Worm (Caenorhabditis elegans) whole organism, young adult: ENCODE data around the gene T01D1.5.
A peak's percentile ranks its signal among the peaks of the same experiment; 100 is the strongest.

Experiments
- B0019.2 ChIP-seq: fragments of 200-800 bp; sonication (Bioruptor generic); conservative IDR thresholded peaks from 2 replicates; pipeline ENCODE4 v1.3.6; 2022; ENCODE audit warnings: missing genetic modification reagents, missing genetic modification characterization, missing compliant biosample characterization
- B0261.1 ChIP-seq: sonication (generic microtip); optimal IDR thresholded peaks from 2 replicates; lab custom pipeline; 2016; ENCODE audit warnings: mild to moderate bottlenecking, missing genetic modification characterization, moderate library complexity, missing compliant biosample characterization
- B0336.3 ChIP-seq: fragments of 200-800 bp; sonication (Bioruptor generic); IDR thresholded peaks from 2 replicates; pipeline ENCODE4 v1.3.6; 2022; ENCODE audit warnings: missing genetic modification characterization, missing compliant biosample characterization
- C06A6.2 ChIP-seq: fragments of 200-800 bp; sonication (Bioruptor generic); conservative IDR thresholded peaks from 2 replicates; pipeline ENCODE4 v1.3.6; 2022; ENCODE audit warnings: missing genetic modification characterization, missing compliant biosample characterization
- D2030.7 ChIP-seq: fragments of 200-800 bp; sonication (Bioruptor generic); IDR thresholded peaks from 2 replicates; pipeline ENCODE4 v1.3.6; 2022; ENCODE audit warnings: missing genetic modification reagents, missing genetic modification characterization, missing compliant biosample characterization
- F10E7.11 ChIP-seq: sonication (generic microtip); optimal IDR thresholded peaks from 2 replicates; lab custom pipeline; 2017; ENCODE audit warnings: mild to moderate bottlenecking, missing genetic modification characterization, moderate library complexity, missing compliant biosample characterization
- F33H1.4 ChIP-seq: fragments of 200-800 bp; sonication (Bioruptor generic); IDR thresholded peaks from 2 replicates; pipeline ENCODE4 v1.3.6; 2022; ENCODE audit warnings: missing genetic modification reagents, missing genetic modification characterization, missing compliant biosample characterization
- F37B4.10 ChIP-seq: fragments of 200-800 bp; sonication (Bioruptor generic); IDR thresholded peaks from 2 replicates; pipeline ENCODE4 v1.3.6; 2022; ENCODE audit warnings: missing genetic modification characterization, missing compliant biosample characterization
- F55B11.4 ChIP-seq: sonication (generic microtip); optimal IDR thresholded peaks from 2 replicates; lab custom pipeline; 2016; ENCODE audit warnings: missing compliant biosample characterization, missing genetic modification characterization, borderline replicate concordance; ENCODE audit not compliant: insufficient read depth
- F57A8.1 ChIP-seq: fragments of 200-800 bp; sonication (Bioruptor generic); optimal IDR thresholded peaks from 2 replicates; lab custom pipeline; 2018; ENCODE audit warnings: mild to moderate bottlenecking, missing genetic modification characterization, moderate library complexity, missing compliant biosample characterization
- F57C9.4 ChIP-seq: sonication (generic microtip); optimal IDR thresholded peaks from 2 replicates; lab custom pipeline; 2017; ENCODE audit warnings: mild to moderate bottlenecking, missing genetic modification characterization, missing compliant biosample characterization
- K11D2.4 ChIP-seq: fragments of 200-800 bp; sonication (Bioruptor generic); IDR thresholded peaks from 2 replicates; pipeline ENCODE4 v1.3.6; 2022; ENCODE audit warnings: missing genetic modification reagents, missing genetic modification characterization, missing compliant biosample characterization
- Y53F4B.3 ChIP-seq: fragments of 200-800 bp; sonication (Bioruptor generic); IDR thresholded peaks from 2 replicates; pipeline ENCODE4 v1.3.6; 2022; ENCODE audit warnings: missing genetic modification reagents, missing genetic modification characterization, missing compliant biosample characterization
- Y53G8AR.9 ChIP-seq: fragments of 200-800 bp; sonication (Bioruptor generic); conservative IDR thresholded peaks from 2 replicates; pipeline ENCODE4 v1.3.6; 2022; ENCODE audit warnings: missing genetic modification reagents, missing genetic modification characterization, missing compliant biosample characterization
- Y67H2A.10 ChIP-seq: fragments of 200-800 bp; sonication (Bioruptor generic); conservative IDR thresholded peaks from 2 replicates; pipeline ENCODE4 v1.3.6; 2022; ENCODE audit warnings: missing genetic modification reagents, missing genetic modification characterization, missing compliant biosample characterization
- akir-1 ChIP-seq: fragments of 200-800 bp; sonication (Bioruptor generic); optimal IDR thresholded peaks from 2 replicates; lab custom pipeline; 2018; ENCODE audit warnings: mild to moderate bottlenecking, missing genetic modification characterization, moderate library complexity, missing compliant biosample characterization
- aptf-2 ChIP-seq: fragments of 200-800 bp; sonication (Bioruptor generic); conservative IDR thresholded peaks from 2 replicates; pipeline ENCODE4 v1.3.6; 2022; ENCODE audit warnings: missing genetic modification reagents, missing genetic modification characterization, missing compliant biosample characterization
- aptf-3 ChIP-seq: fragments of 200-800 bp; sonication (Bioruptor generic); IDR thresholded peaks from 2 replicates; pipeline ENCODE4 v1.3.6; 2022; ENCODE audit warnings: missing genetic modification characterization, missing compliant biosample characterization
- attf-3 ChIP-seq: fragments of 200-800 bp; sonication (Bioruptor generic); conservative IDR thresholded peaks from 2 replicates; pipeline ENCODE4 v1.3.6; 2022; ENCODE audit warnings: missing genetic modification reagents, missing genetic modification characterization, missing compliant biosample characterization
- attf-5 ChIP-seq: fragments of 200-800 bp; sonication (Bioruptor generic); optimal IDR thresholded peaks from 2 replicates; lab custom pipeline; 2018; ENCODE audit warnings: mild to moderate bottlenecking, missing genetic modification characterization, missing compliant biosample characterization
- bed-2 ChIP-seq: fragments of 200-800 bp; sonication (Bioruptor generic); IDR thresholded peaks from 2 replicates; pipeline ENCODE4 v1.3.6; 2022; ENCODE audit warnings: missing genetic modification reagents, missing genetic modification characterization, missing compliant biosample characterization
- ccch-3 ChIP-seq: fragments of 200-800 bp; sonication (Bioruptor generic); optimal IDR thresholded peaks from 2 replicates; lab custom pipeline; 2018; ENCODE audit warnings: mild to moderate bottlenecking, missing genetic modification characterization, missing compliant biosample characterization
- cebp-2 ChIP-seq: fragments of 200-800 bp; sonication (Bioruptor generic); IDR thresholded peaks from 2 replicates; pipeline ENCODE4 v1.3.6; 2022; ENCODE audit warnings: missing genetic modification characterization, missing compliant biosample characterization
- ceh-100 ChIP-seq: fragments of 200-800 bp; sonication (Bioruptor generic); IDR thresholded peaks from 2 replicates; pipeline ENCODE4 v1.3.6; 2022; ENCODE audit warnings: missing genetic modification reagents, missing genetic modification characterization, missing compliant biosample characterization
- ceh-27 ChIP-seq: fragments of 200-800 bp; sonication (Bioruptor generic); optimal IDR thresholded peaks from 2 replicates; lab custom pipeline; 2018; ENCODE audit warnings: mild to moderate bottlenecking, missing genetic modification characterization, moderate library complexity, missing compliant biosample characterization
- ceh-79 ChIP-seq: sonication (generic microtip); optimal IDR thresholded peaks from 2 replicates; lab custom pipeline; 2017; ENCODE audit warnings: mild to moderate bottlenecking, missing genetic modification characterization, missing compliant biosample characterization
- dpff-1 ChIP-seq: sonication (generic microtip); optimal IDR thresholded peaks from 2 replicates; lab custom pipeline; 2017; ENCODE audit warnings: mild to moderate bottlenecking, missing genetic modification characterization, missing compliant biosample characterization
- egl-18 ChIP-seq: fragments of 200-800 bp; sonication (Bioruptor generic); IDR thresholded peaks from 2 replicates; pipeline ENCODE4 v1.3.6; 2022; ENCODE audit warnings: missing genetic modification reagents, missing genetic modification characterization, missing compliant biosample characterization
- egl-44 ChIP-seq: fragments of 200-800 bp; sonication (Bioruptor generic); IDR thresholded peaks from 2 replicates; pipeline ENCODE4 v1.3.6; 2022; ENCODE audit warnings: missing genetic modification reagents, missing genetic modification characterization, missing compliant biosample characterization
- ekl-4 ChIP-seq: fragments of 200-800 bp; sonication (Bioruptor generic); IDR thresholded peaks from 2 replicates; pipeline ENCODE4 v1.3.6; 2022; ENCODE audit warnings: missing genetic modification reagents, missing genetic modification characterization, missing compliant biosample characterization
- him-1 ChIP-seq: sonication (generic microtip); optimal IDR thresholded peaks from 2 replicates; lab custom pipeline; 2016; ENCODE audit warnings: missing genotype, missing genetic modification reagents, missing genetic modification characterization, missing compliant biosample characterization
- hmg-1.2 ChIP-seq: fragments of 200-800 bp; sonication (Bioruptor generic); IDR thresholded peaks from 2 replicates; pipeline ENCODE4 v1.3.6; 2022; ENCODE audit warnings: missing genetic modification reagents, missing genetic modification characterization, missing compliant biosample characterization
- hmg-20 ChIP-seq: fragments of 200-800 bp; sonication (Bioruptor generic); IDR thresholded peaks from 2 replicates; pipeline ENCODE4 v1.3.6; 2022; ENCODE audit warnings: missing genetic modification reagents, missing genetic modification characterization, missing compliant biosample characterization
- hsf-1 ChIP-seq: fragments of 200-800 bp; sonication (Bioruptor generic); IDR thresholded peaks from 2 replicates; pipeline ENCODE4 v1.3.6; 2022; ENCODE audit warnings: missing genetic modification reagents, missing genetic modification characterization, missing compliant biosample characterization
- let-607 ChIP-seq, 2 experiments: fragments of 200-800 bp in 1 of 2; sonication (Bioruptor generic) in 1 of 2; sonication (generic microtip) in 1 of 2; optimal IDR thresholded peaks; 2 replicates each; lab custom pipeline; 2016 to 2018; ENCODE audit warnings: mild to moderate bottlenecking in 2 of 2, missing compliant biosample characterization in 2 of 2, missing genetic modification characterization in 2 of 2, moderate library complexity in 2 of 2, missing genotype in 1 of 2
- lin-26 ChIP-seq: fragments of 200-800 bp; sonication (Bioruptor generic); IDR thresholded peaks from 2 replicates; pipeline ENCODE4 v1.3.6; 2022; ENCODE audit warnings: missing genetic modification reagents, missing genetic modification characterization, missing compliant biosample characterization
- lir-1 ChIP-seq: fragments of 200-800 bp; sonication (Bioruptor generic); conservative IDR thresholded peaks from 2 replicates; pipeline ENCODE4 v1.3.6; 2022; ENCODE audit warnings: missing genetic modification reagents, missing genetic modification characterization, missing compliant biosample characterization
- madf-3 ChIP-seq: fragments of 200-800 bp; sonication (Bioruptor generic); IDR thresholded peaks from 2 replicates; pipeline ENCODE4 v1.3.6; 2022; ENCODE audit warnings: missing genetic modification reagents, missing genetic modification characterization, missing compliant biosample characterization
- madf-8 ChIP-seq: fragments of 200-800 bp; sonication (Bioruptor generic); conservative IDR thresholded peaks from 2 replicates; pipeline ENCODE4 v1.3.6; 2022; ENCODE audit warnings: missing genetic modification reagents, missing genetic modification characterization, missing compliant biosample characterization
- nfyb-1 ChIP-seq: fragments of 200-800 bp; sonication (Bioruptor generic); IDR thresholded peaks from 2 replicates; pipeline ENCODE4 v1.3.6; 2022; ENCODE audit warnings: missing genetic modification reagents, missing genetic modification characterization, missing compliant biosample characterization
- nhr-90 ChIP-seq: sonication (generic microtip); optimal IDR thresholded peaks from 2 replicates; lab custom pipeline; 2016; ENCODE audit warnings: missing genotype, mild to moderate bottlenecking, missing genetic modification characterization, missing compliant biosample characterization
- pha-4 ChIP-seq: fragments of 150-350 bp; sonication (generic microtip); optimal IDR thresholded peaks from 2 replicates; lab custom pipeline; 2014; ENCODE audit warnings: missing biosample characterization, missing genetic modification reagents, missing genetic modification characterization
- rec-8 ChIP-seq, 2 experiments: sonication (generic microtip); optimal IDR thresholded peaks; 2 replicates each; lab custom pipeline; 2016; ENCODE audit warnings: mild to moderate bottlenecking in 2 of 2, missing genetic modification characterization in 2 of 2, missing genetic modification reagents in 2 of 2, missing genotype in 2 of 2, missing biosample characterization in 1 of 2, missing compliant biosample characterization in 1 of 2, moderate library complexity in 1 of 2
- sptf-2 ChIP-seq: fragments of 200-800 bp; sonication (Bioruptor generic); optimal IDR thresholded peaks from 2 replicates; lab custom pipeline; 2018; ENCODE audit warnings: mild to moderate bottlenecking, missing genetic modification characterization, missing compliant biosample characterization
- tbp1 ChIP-seq: fragments of 200-800 bp; sonication (Bioruptor generic); optimal IDR thresholded peaks from 2 replicates; lab custom pipeline; 2018; ENCODE audit warnings: mild to moderate bottlenecking, missing genetic modification characterization, missing compliant biosample characterization
- tlf-1 ChIP-seq: fragments of 200-800 bp; sonication (Bioruptor generic); optimal IDR thresholded peaks from 2 replicates; lab custom pipeline; 2018; ENCODE audit warnings: mild to moderate bottlenecking, missing genetic modification characterization, missing compliant biosample characterization
- zfh-2 ChIP-seq: fragments of 200-800 bp; sonication (Bioruptor generic); conservative IDR thresholded peaks from 2 replicates; pipeline ENCODE4 v1.3.6; 2022; ENCODE audit warnings: missing genetic modification reagents, missing genetic modification characterization, missing compliant biosample characterization
- ztf-22 ChIP-seq: fragments of 200-800 bp; sonication (Bioruptor generic); optimal IDR thresholded peaks from 2 replicates; lab custom pipeline; 2018; ENCODE audit warnings: mild to moderate bottlenecking, missing genetic modification characterization, moderate library complexity, missing compliant biosample characterization
- ztf-28 ChIP-seq: fragments of 200-800 bp; sonication (Bioruptor generic); IDR thresholded peaks from 2 replicates; pipeline ENCODE4 v1.3.6; 2022; ENCODE audit warnings: missing genetic modification reagents, missing genetic modification characterization, missing compliant biosample characterization

T01D1.5 gene

DNA sequence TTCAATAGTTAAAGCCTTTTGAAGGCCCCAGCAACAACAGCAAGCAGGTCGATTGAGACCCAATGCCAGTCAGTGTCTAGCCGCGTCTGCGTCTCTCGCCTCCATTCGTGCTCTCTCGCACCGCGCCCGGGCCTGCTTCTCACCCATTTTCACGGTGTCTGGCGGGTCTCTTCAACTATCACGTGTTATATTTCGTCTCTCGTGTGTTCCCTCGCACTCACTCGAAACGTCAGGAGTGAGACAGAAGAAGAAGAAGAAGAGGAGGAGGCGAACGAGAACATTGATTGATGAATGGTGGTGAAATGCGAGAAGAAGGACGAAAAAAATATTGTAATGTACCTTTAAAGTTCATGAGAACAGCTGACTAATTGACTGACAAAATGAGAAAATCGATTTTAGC lies 32.3 kb upstream of the T01D1.5 start (continued):
- TF ChIP-seq Y53G8AR.9 (GFP tag; lab: Robert Waterston, UW) = no peak
- TF ChIP-seq akir-1 (GFP tag; lab: Kevin White, UChicago) = no peak
- no peak for TF ChIP-seq cebp-2 (GFP tag; lab: Robert Waterston, UW)
- TF ChIP-seq F33H1.4 (GFP tag; lab: Robert Waterston, UW) = no peak
- no peak for TF ChIP-seq aptf-2
- no peak for TF ChIP-seq nhr-90 (tag; lab: Kevin White, UChicago)
- TF ChIP-seq sptf-2 = no peak
- TF ChIP-seq F57A8.1 = no peak
- TF ChIP-seq ekl-4 (GFP tag; lab: Robert Waterston, UW) = no peak
- no peak for TF ChIP-seq hmg-20 (GFP tag; lab: Robert Waterston, UW)
- no peak for TF ChIP-seq F10E7.11 (tag; lab: Kevin White, UChicago)
- no peak for TF ChIP-seq rec-8 (tag; optimal IDR thresholded peaks at IDR 0.05; lab: Kevin White, UChicago)
- TF ChIP-seq him-1 (tag; lab: Kevin White, UChicago) = no peak
- TF ChIP-seq Y53F4B.3 (GFP tag; lab: Robert Waterston, UW) = no peak
- no peak for TF ChIP-seq Y67H2A.10 (GFP tag; lab: Robert Waterston, UW)
- TF ChIP-seq zfh-2 = peak; percentile 96
- TF ChIP-seq egl-44 (GFP tag; lab: Robert Waterston, UW) = no peak
- no peak for TF ChIP-seq ztf-28 (GFP tag; lab: Robert Waterston, UW)
- TF ChIP-seq D2030.7 = no peak
- no peak for TF ChIP-seq dpff-1 (tag; lab: Kevin White, UChicago)
- no peak for TF ChIP-seq C06A6.2 (GFP tag; lab: Robert Waterston, UW)
- TF ChIP-seq B0336.3 (GFP tag; lab: Robert Waterston, UW) = peak; percentile 58; the same call in 1 of the 2 replicates
- TF ChIP-seq madf-3 (GFP tag; lab: Robert Waterston, UW) = 0 out of 2 replicates have a peak, but pooled peaks have one; percentile 36
- peak; percentile 36 for TF ChIP-seq tbp1
- TF ChIP-seq ccch-3 = no peak
- TF ChIP-seq ztf-22 (GFP tag; lab: Kevin White, UChicago) = no peak
- TF ChIP-seq let-607 (tag; optimal IDR thresholded peaks at IDR 0.05; lab: Kevin White, UChicago) = peak in 1 of 2 experiments; percentile 32
- peak; percentile 38 for TF ChIP-seq tlf-1 (GFP tag; lab: Kevin White, UChicago)
- no peak for TF ChIP-seq egl-18 (GFP tag; lab: Robert Waterston, UW)
- no peak for TF ChIP-seq attf-3 (GFP tag; lab: Robert Waterston, UW)
- TF ChIP-seq F57C9.4 (tag; lab: Kevin White, UChicago) = no peak
- TF ChIP-seq F55B11.4 (tag; lab: Kevin White, UChicago) = no peak
- TF ChIP-seq lin-26 (GFP tag; lab: Robert Waterston, UW) = peak; percentile 69; the same call in 1 of the 2 replicates
- TF ChIP-seq hmg-1.2 (GFP tag; lab: Robert Waterston, UW) = peak; percentile 79; the same call in 1 of the 2 replicates
- TF ChIP-seq attf-5 (GFP tag; lab: Kevin White, UChicago) = peak; percentile 86
- no peak for TF ChIP-seq ceh-79 (tag; lab: Kevin White, UChicago)
- TF ChIP-seq K11D2.4 (GFP tag; lab: Robert Waterston, UW) = no peak
- TF ChIP-seq nfyb-1 (GFP tag; lab: Robert Waterston, UW) = peak; percentile 65; the same call in 1 of the 2 replicates
- peak; percentile 69 for TF ChIP-seq ceh-27 (GFP tag; lab: Kevin White, UChicago)
- TF ChIP-seq lir-1 (GFP tag; lab: Robert Waterston, UW) = 0 out of 2 replicates have a peak, but pooled peaks have one; percentile 39
- no peak for TF ChIP-seq bed-2 (GFP tag; lab: Robert Waterston, UW)
- no peak for TF ChIP-seq aptf-3 (GFP tag; lab: Robert Waterston, UW)
- TF ChIP-seq hsf-1 (GFP tag; lab: Robert Waterston, UW) = 0 out of 2 replicates have a peak, but pooled peaks have one; percentile 44
- TF ChIP-seq ceh-100 = no peak
- no peak for TF ChIP-seq B0019.2 (GFP tag; lab: Robert Waterston, UW)
- TF ChIP-seq B0261.1 (tag; lab: Kevin White, UChicago) = no peak
- no peak for TF ChIP-seq madf-8 (GFP tag; lab: Robert Waterston, UW)
- no peak for TF ChIP-seq F37B4.10 (GFP tag; lab: Robert Waterston, UW)
- TF ChIP-seq pha-4 (tag; lab: Kevin White, UChicago) = no peak
